Worm (Caenorhabditis elegans) whole organism, early embryonic: ENCODE data around the gene ZK354.6.

Experiments
- aly-1 ChIP-seq: sonication (generic microtip); optimal IDR thresholded peaks from 2 replicates; lab custom pipeline; 2016; ENCODE audit warnings: missing genetic modification characterization, missing compliant biosample characterization
- ama-1 ChIP-seq: fragments of 150-350 bp; optimal IDR thresholded peaks from 2 replicates; lab custom pipeline; 2014
- ceh-13 ChIP-seq: fragments of 200-800 bp; sonication (Bioruptor generic); optimal IDR thresholded peaks from 2 replicates; lab custom pipeline; 2018; ENCODE audit warnings: mild to moderate bottlenecking, missing genetic modification characterization, missing compliant biosample characterization
- flt-1 ChIP-seq: fragments of 200-800 bp; sonication (Bioruptor generic); IDR thresholded peaks from 2 replicates; pipeline ENCODE4 v1.3.6; 2022; ENCODE audit warnings: missing genetic modification characterization, missing compliant biosample characterization
- hmg-4 ChIP-seq: fragments of 200-800 bp; sonication (Bioruptor generic); optimal IDR thresholded peaks from 2 replicates; lab custom pipeline; 2018; ENCODE audit warnings: mild to moderate bottlenecking, missing genetic modification characterization, missing compliant biosample characterization
- tbx-11 ChIP-seq: fragments of 200-800 bp; sonication (Bioruptor generic); IDR thresholded peaks from 2 replicates; pipeline ENCODE4 v1.3.6; 2022; ENCODE audit warnings: missing genetic modification characterization, missing compliant biosample characterization

ce11 chrIV:5332178-5332577, 34.8 kb upstream of the ZK354.6 start, which contains the start of gene Y4C6B.3:
- no peak for TF ChIP-seq flt-1 (GFP tag; lab: Robert Waterston, UW)
- TF ChIP-seq ama-1 (lab: Kevin White, UChicago): no peak
- no peak for TF ChIP-seq ceh-13 (GFP tag; lab: Kevin White, UChicago)
- TF ChIP-seq tbx-11: no peak
- no peak for TF ChIP-seq hmg-4 (GFP tag; lab: Kevin White, UChicago)
- no peak for TF ChIP-seq aly-1
